Worm (Caenorhabditis elegans): ENCODE measurements around the gene ooc-5.

ooc-5 gene

DNA sequence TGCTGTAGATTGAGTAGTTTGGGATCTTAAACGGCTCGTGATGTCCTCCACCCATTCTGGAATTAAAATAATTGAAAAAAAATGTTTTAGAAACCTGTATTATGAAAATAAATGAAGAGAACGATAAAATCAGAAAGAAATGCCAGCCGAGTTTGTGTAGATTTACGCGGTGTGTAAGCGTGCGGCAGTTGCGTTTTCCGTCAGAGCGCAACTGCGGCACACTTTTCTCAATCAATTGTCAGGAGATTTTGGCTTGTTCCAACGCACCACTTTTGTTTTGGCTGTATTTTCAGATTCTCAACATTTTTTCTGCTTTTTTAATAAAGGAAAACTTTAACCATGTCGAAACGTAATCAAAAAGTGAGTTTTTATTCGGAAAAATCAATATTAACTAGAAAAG is 28.1 kb upstream of the ooc-5 start, which contains the start of the genes ndub-3 and C18E9.2:
Gene ndub-3 (minus strand): TSS at position 56 of the 400 bp plus-strand sequence.
Gene C18E9.2 (plus strand): TSS at position 172 of the 400 bp plus-strand sequence.
- TF ChIP-seq pag-3 (tag; optimal IDR thresholded peaks at IDR 0.05; ENCODE audit: borderline replicate concordance) = no peak
- peak; percentile 14 for TF ChIP-seq ttx-3 (tag; optimal IDR thresholded peaks at IDR 0.05)
- TF ChIP-seq hlh-15 (tag; optimal IDR thresholded peaks at IDR 0.05) = no peak
- TF ChIP-seq lin-11 (tag; optimal IDR thresholded peaks at IDR 0.05) = no peak
- TF ChIP-seq ceh-34 (tag; optimal IDR thresholded peaks at IDR 0.05) = no peak
- no peak for TF ChIP-seq hlh-30 (tag; optimal IDR thresholded peaks at IDR 0.05; ENCODE audit: insufficient read depth)

ce11 chrII:8969251-8970183 is 23.4 kb upstream of the ooc-5 start, which contains the start of the genes szy-20 and C18E9.5:
TSS of gene szy-20 (minus strand) at chrII:8969333.
TSS of gene C18E9.5 (plus strand) at chrII:8969980.
- TF ChIP-seq ztf-16 (tag; optimal IDR thresholded peaks at IDR 0.05) = no peak
- peak; percentile 0 for TF ChIP-seq nhr-232 (tag; optimal IDR thresholded peaks at IDR 0.05)
- TF ChIP-seq ama-1 (optimal IDR thresholded peaks at IDR 0.05) = no peak
- no peak for TF ChIP-seq fkh-10 (GFP tag; optimal IDR thresholded peaks at IDR 0.05)
- TF ChIP-seq ceh-34 (tag; optimal IDR thresholded peaks at IDR 0.05) = peak; percentile 66
- no peak for TF ChIP-seq ceh-30 (tag; optimal IDR thresholded peaks at IDR 0.05)
- no peak for TF ChIP-seq lin-11 (tag; optimal IDR thresholded peaks at IDR 0.05)
- TF ChIP-seq T23F11.4 (GFP tag; optimal IDR thresholded peaks at IDR 0.05) = no peak
- no peak for TF ChIP-seq mec-3 (tag; optimal IDR thresholded peaks at IDR 0.05; ENCODE audit: borderline replicate concordance)
- TF ChIP-seq K09A11.1 (tag; optimal IDR thresholded peaks at IDR 0.05; ENCODE audit: insufficient read depth) = peak; percentile 1
- peak; percentile 38 for TF ChIP-seq ceh-14 (tag; optimal IDR thresholded peaks at IDR 0.05)
- no peak for TF ChIP-seq pros-1 (tag; optimal IDR thresholded peaks at IDR 0.05)
- TF ChIP-seq npax-4 (tag; optimal IDR thresholded peaks at IDR 0.05) = no peak
- TF ChIP-seq hlh-6 (tag; optimal IDR thresholded peaks at IDR 0.05) = no peak
- TF ChIP-seq zip-5 (tag; optimal IDR thresholded peaks at IDR 0.05) = peak; percentile 19
- TF ChIP-seq sox-4 (tag; optimal IDR thresholded peaks at IDR 0.05) = no peak
- no peak for TF ChIP-seq che-1 (tag; optimal IDR thresholded peaks at IDR 0.05)
- peak; percentile 34 for TF ChIP-seq syd-9 (tag; optimal IDR thresholded peaks at IDR 0.05)
- no peak for TF ChIP-seq ttx-3 (tag; optimal IDR thresholded peaks at IDR 0.05)
- no peak for TF ChIP-seq F13H6.1 (tag; optimal IDR thresholded peaks at IDR 0.05)
- TF ChIP-seq ceh-24 (tag; optimal IDR thresholded peaks at IDR 0.05) = no peak
- peak; percentile 35 for TF ChIP-seq unc-86 (tag; optimal IDR thresholded peaks at IDR 0.05)
- no peak for TF ChIP-seq C38D4.7 (GFP tag; optimal IDR thresholded peaks at IDR 0.05)
- TF ChIP-seq ceh-31 (tag; optimal IDR thresholded peaks at IDR 0.05) = peak; percentile 76
- no peak for TF ChIP-seq fax-1 (tag; optimal IDR thresholded peaks at IDR 0.05)
- TF ChIP-seq nfya-1 (tag; optimal IDR thresholded peaks at IDR 0.05) = peak; percentile 67
- no peak for TF ChIP-seq ceh-6 (GFP tag; optimal IDR thresholded peaks at IDR 0.05)
- no peak for TF ChIP-seq pat-9 (tag; optimal IDR thresholded peaks at IDR 0.05)
- TF ChIP-seq lim-6 (tag; optimal IDR thresholded peaks at IDR 0.05) = no peak
- no peak for TF ChIP-seq ceh-22 (tag; optimal IDR thresholded peaks at IDR 0.05)
- no peak for TF ChIP-seq fkh-6 (tag; optimal IDR thresholded peaks at IDR 0.05)
- peak; percentile 62 for TF ChIP-seq ref-2 (tag; optimal IDR thresholded peaks at IDR 0.05)
- no peak for TF ChIP-seq dmd-4 (tag; optimal IDR thresholded peaks at IDR 0.05; ENCODE audit: borderline replicate concordance)
- no peak for TF ChIP-seq unc-3 (GFP tag; conservative IDR thresholded peaks at IDR 0.05)
- peak; percentile 48 for TF ChIP-seq unc-3 (tag; optimal IDR thresholded peaks at IDR 0.05)
- no peak for TF ChIP-seq sox-2 (GFP tag; IDR thresholded peaks at IDR 0.05)
- TF ChIP-seq tbx-7 (tag; optimal IDR thresholded peaks at IDR 0.05) = peak; percentile 14
- peak; percentile 67 for TF ChIP-seq unc-42 (tag; optimal IDR thresholded peaks at IDR 0.05)
- peak; percentile 24 for TF ChIP-seq ceh-2 (tag; optimal IDR thresholded peaks at IDR 0.05)
- TF ChIP-seq pax-1 (tag; optimal IDR thresholded peaks at IDR 0.05) = no peak
- TF ChIP-seq tbx-2 (tag; optimal IDR thresholded peaks at IDR 0.05) = peak; percentile 28
- peak; percentile 21 for TF ChIP-seq hlh-30 (tag; optimal IDR thresholded peaks at IDR 0.05; ENCODE audit: insufficient read depth)
- no peak for TF ChIP-seq sdc-2 (tag; optimal IDR thresholded peaks at IDR 0.05)
- TF ChIP-seq madf-2 (tag; optimal IDR thresholded peaks at IDR 0.05) = peak; percentile 8
- TF ChIP-seq Y22D7AL.16 (tag; optimal IDR thresholded peaks at IDR 0.05) = no peak
- no peak for TF ChIP-seq hlh-15 (tag; optimal IDR thresholded peaks at IDR 0.05)
- TF ChIP-seq K02D7.2 (tag; optimal IDR thresholded peaks at IDR 0.05) = peak; percentile 6

Data from whole organism, late embryonic.